Fruit fly (Drosophila melanogaster): ENCODE measurements around the gene Srp14.

The Srp14 gene

DNA sequence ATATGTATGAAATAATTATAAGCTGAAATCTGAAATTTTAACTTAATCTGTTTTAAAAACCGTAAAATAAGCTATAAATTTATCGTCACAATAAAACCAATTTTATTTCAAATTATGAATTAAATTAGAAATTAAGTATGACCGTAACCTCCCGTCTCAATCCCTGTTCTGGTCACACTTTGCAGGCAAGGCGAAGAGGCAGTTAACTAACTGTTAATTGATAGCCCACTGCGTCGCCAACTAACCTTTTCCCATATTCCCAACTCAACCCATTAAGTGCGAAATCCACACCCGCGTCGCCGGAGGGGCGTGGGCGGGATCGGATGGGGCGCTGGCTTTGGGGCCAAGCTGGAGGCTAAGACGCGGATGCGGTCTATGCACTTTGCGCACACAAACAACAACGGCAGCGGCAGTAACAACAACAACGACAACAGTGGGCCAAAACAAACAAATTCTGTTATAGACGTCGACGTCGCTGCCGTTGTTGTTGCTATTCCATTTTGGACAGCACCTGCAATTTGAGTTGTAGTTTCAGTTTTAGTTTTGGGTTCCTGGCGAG lies 19.2 kb upstream of the Srp14 start, which contains the start of gene CG5191:
Gene CG5191 (plus strand): TSS at position 198 of the 559 bp plus-strand sequence.
- TF ChIP-seq CG31627 (GFP tag; optimal IDR thresholded peaks at IDR 0.05) (no peak), CG6163 (GFP tag; IDR thresholded peaks at IDR 0.05) (peak; percentile 23; the same call in 1 of the 3 replicates), fkh (GFP tag; optimal IDR thresholded peaks at IDR 0.05) (peak; percentile 72), lz (GFP tag; optimal IDR thresholded peaks at IDR 0.05) (no peak), Eip75B (GFP tag; optimal IDR thresholded peaks at IDR 0.05) (no peak), Lpt (GFP tag; optimal IDR thresholded peaks at IDR 0.05) (no peak), CG11902 (GFP tag; optimal IDR thresholded peaks at IDR 0.05) (no peak), cyc (GFP tag; optimal IDR thresholded peaks at IDR 0.05) (peak; percentile 16)

DNA sequence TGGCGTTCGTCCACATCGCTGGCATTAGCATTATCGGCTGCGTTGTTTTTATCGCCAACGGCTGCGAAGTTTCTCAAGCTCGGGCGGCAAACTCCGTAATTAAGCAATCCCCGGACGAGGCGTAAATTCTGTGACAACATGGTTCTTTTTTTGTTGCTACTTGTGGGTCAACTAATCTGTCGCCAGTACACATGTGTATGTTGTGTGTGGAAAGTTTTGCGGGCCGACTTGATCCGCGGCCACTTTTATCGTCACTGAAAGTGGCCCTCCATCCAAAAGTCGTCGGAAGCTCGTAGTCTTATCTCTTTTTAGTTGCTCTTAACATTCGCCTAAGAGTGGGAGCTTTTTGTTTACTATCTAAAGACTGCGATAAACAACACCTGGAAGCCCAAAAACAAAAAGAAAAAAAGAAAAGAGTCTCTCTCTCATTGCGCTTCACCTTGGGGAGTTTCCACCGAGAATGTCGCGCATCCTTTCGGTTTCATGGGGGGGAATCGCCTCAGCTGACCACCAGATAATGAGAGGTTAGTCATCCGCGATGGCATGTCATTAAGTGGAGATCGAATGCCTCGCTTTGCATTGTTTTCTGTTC lies 16.0 kb upstream of the Srp14 start, which contains the start of gene CG10877:
Gene CG10877 (minus strand): TSS at position 238 of the 592 bp plus-strand sequence.
- TF ChIP-seq esn (GFP tag; optimal IDR thresholded peaks at IDR 0.05) = no peak
- TF ChIP-seq net (GFP tag; optimal IDR thresholded peaks at IDR 0.05) = peak; percentile 30
- TF ChIP-seq CG6276 (GFP tag; optimal IDR thresholded peaks at IDR 0.05) = peak; percentile 1
- no peak for TF ChIP-seq CG3919 (GFP tag; optimal IDR thresholded peaks at IDR 0.05)
- peak; percentile 64 for TF ChIP-seq vri (GFP tag; optimal IDR thresholded peaks at IDR 0.05)
- peak; percentile 33 for TF ChIP-seq dsx (GFP tag; optimal IDR thresholded peaks at IDR 0.05; ENCODE audit: poor library complexity, severe bottlenecking)
- no peak for TF ChIP-seq Eip93F (GFP tag; optimal IDR thresholded peaks at IDR 0.05)
- peak; percentile 87 for TF ChIP-seq Blimp-1 (GFP tag; optimal IDR thresholded peaks at IDR 0.05)
- TF ChIP-seq Eip78C (GFP tag) = peak; percentile 68
- TF ChIP-seq Met (GFP tag; optimal IDR thresholded peaks at IDR 0.05) = no peak
- no peak for TF ChIP-seq CG6792 (GFP tag; optimal IDR thresholded peaks at IDR 0.05)
- peak; percentile 57 to 59 for TF ChIP-seq ss (GFP tag; optimal IDR thresholded peaks at IDR 0.05)
- no peak for TF ChIP-seq CG34406 (GFP tag; optimal IDR thresholded peaks at IDR 0.05)
- TF ChIP-seq CG8632 (GFP tag; optimal IDR thresholded peaks at IDR 0.05) = no peak
- peak; percentile 42 for TF ChIP-seq CG6808 (GFP tag; optimal IDR thresholded peaks at IDR 0.05)
- no peak for TF ChIP-seq CG8319 (GFP tag; optimal IDR thresholded peaks at IDR 0.05)
- TF ChIP-seq fkh (GFP tag; optimal IDR thresholded peaks at IDR 0.05) = peak; percentile 15

DNA sequence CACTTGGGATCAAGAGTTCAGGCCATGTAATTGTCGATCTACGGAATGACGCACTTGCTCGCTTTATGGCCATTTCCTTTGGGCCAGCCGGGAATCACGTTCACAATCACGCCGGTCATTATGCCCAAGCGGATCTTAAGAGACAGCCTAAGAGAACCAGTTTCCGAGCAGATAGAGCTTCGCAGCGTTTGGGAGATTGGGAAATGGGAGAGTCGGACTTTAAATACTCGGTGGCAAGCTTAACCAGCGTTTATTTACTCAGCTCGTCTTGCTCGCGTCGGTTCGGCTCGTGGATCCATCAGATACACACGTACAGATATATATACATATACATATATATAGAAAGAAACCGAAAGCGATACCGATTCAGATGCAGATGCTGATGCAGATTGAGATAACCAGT lies 14.4 kb upstream of the Srp14 start:
- TF ChIP-seq Eip75B (GFP tag; optimal IDR thresholded peaks at IDR 0.05) (peak; percentile 39), CG6163 (GFP tag; IDR thresholded peaks at IDR 0.05) (peak; percentile 47; the same call in 1 of the 3 replicates), Sox14 (GFP tag; optimal IDR thresholded peaks at IDR 0.05) (peak; percentile 2), CG8119 (GFP tag; IDR thresholded peaks at IDR 0.05) (peak; percentile 44; the same call in 1 of the 3 replicates), CG9139 (GFP tag; optimal IDR thresholded peaks at IDR 0.05) (peak; percentile 54), Eip93F (GFP tag; optimal IDR thresholded peaks at IDR 0.05) (peak; percentile 29), Sox102F (GFP tag; optimal IDR thresholded peaks at IDR 0.05) (peak; percentile 37), vri (GFP tag; optimal IDR thresholded peaks at IDR 0.05) (peak; percentile 49), Eip78C (GFP tag) (peak; percentile 73), fd59A (GFP tag; optimal IDR thresholded peaks at IDR 0.05) (no peak), CG6276 (GFP tag; optimal IDR thresholded peaks at IDR 0.05) (peak; percentile 20), dsx (GFP tag; optimal IDR thresholded peaks at IDR 0.05; ENCODE audit: poor library complexity, severe bottlenecking) (peak; percentile 27), acj6 (GFP tag; optimal IDR thresholded peaks at IDR 0.05) (no peak), CG15336 (GFP tag; IDR thresholded peaks at IDR 0.05) (no peak), CG6854 (GFP tag; optimal IDR thresholded peaks at IDR 0.05) (peak; percentile 81), CG1621 (tag; optimal IDR thresholded peaks at IDR 0.05) (peak; percentile 47), svp (GFP tag) (peak; percentile 89), CG8632 (GFP tag; optimal IDR thresholded peaks at IDR 0.05) (no peak), CG4318 (GFP tag; optimal IDR thresholded peaks at IDR 0.05) (no peak), Hr39 (GFP tag; optimal IDR thresholded peaks at IDR 0.05) (no peak), CG16779 (tag; optimal IDR thresholded peaks at IDR 0.05) (peak; percentile 35), CG3919 (GFP tag; optimal IDR thresholded peaks at IDR 0.05) (no peak), Gug (GFP tag; IDR thresholded peaks at IDR 0.05) (no peak), Blimp-1 (GFP tag; optimal IDR thresholded peaks at IDR 0.05) (peak; percentile 97), CG32006 (GFP tag; optimal IDR thresholded peaks at IDR 0.05) (peak; percentile 2), ss (GFP tag; optimal IDR thresholded peaks at IDR 0.05) (peak; percentile 49 to 51)

Data from whole organism, prepupa.